Fruit fly (Drosophila melanogaster) whole organism, embryonic: Measurements from ENCODE around the gene CG1840.

ENCODE experiments used
- CG11695 ChIP-seq: fragments of 200-800 bp; sonication (Bioruptor generic); IDR thresholded peaks from 3 replicates; pipeline ENCODE4 v1.3.6; 2022; ENCODE audit warnings: missing biosample characterization, missing genetic modification characterization
- CG13424 ChIP-seq: fragments of 200-800 bp; sonication (Bioruptor generic); optimal IDR thresholded peaks from 2 replicates; lab custom pipeline; 2019; ENCODE audit warnings: missing biosample characterization, mild to moderate bottlenecking, missing genetic modification characterization, moderate library complexity
- CG17328 ChIP-seq: fragments of 200-800 bp; sonication (Bioruptor generic); IDR thresholded peaks from 2 replicates; pipeline ENCODE4 v1.3.6; 2022; ENCODE audit warnings: missing biosample characterization, missing genetic modification characterization
- CG7786 ChIP-seq: fragments of 200-800 bp; sonication (Bioruptor generic); optimal IDR thresholded peaks from 2 replicates; lab custom pipeline; 2016; ENCODE audit warnings: missing biosample characterization, missing genetic modification characterization
- CTCF ChIP-seq: fragments of 200-800 bp; sonication (Bioruptor generic); optimal IDR thresholded peaks from 2 replicates; lab custom pipeline; 2017; ENCODE audit warnings: missing biosample characterization, mild to moderate bottlenecking, missing genetic modification characterization, moderate library complexity
- CrebB ChIP-seq: fragments of 200-800 bp; sonication (Bioruptor generic); optimal IDR thresholded peaks from 3 replicates; lab custom pipeline; 2018; ENCODE audit warnings: missing biosample characterization, mild to moderate bottlenecking, missing genetic modification characterization
- Neu2 ChIP-seq: fragments of 200-800 bp; sonication (Bioruptor generic); optimal IDR thresholded peaks from 3 replicates; lab custom pipeline; 2016; ENCODE audit warnings: missing biosample characterization, missing genetic modification characterization, borderline replicate concordance
- ab ChIP-seq: fragments of 200-800 bp; sonication (Bioruptor generic); optimal IDR thresholded peaks from 2 replicates; lab custom pipeline; 2016; ENCODE audit warnings: missing biosample characterization, missing genetic modification characterization
- abd-A ChIP-seq: fragments of 200-800 bp; sonication (Bioruptor generic); optimal IDR thresholded peaks from 3 replicates; lab custom pipeline; 2019; ENCODE audit warnings: missing biosample characterization, mild to moderate bottlenecking, missing genetic modification characterization, moderate library complexity
- ewg ChIP-seq: fragments of 200-800 bp; sonication (Bioruptor generic); optimal IDR thresholded peaks from 3 replicates; lab custom pipeline; 2017; ENCODE audit warnings: mild to moderate bottlenecking, missing biosample characterization, missing genetic modification reagents, missing genetic modification characterization
- fd96Cb ChIP-seq: fragments of 200-800 bp; sonication (Bioruptor generic); optimal IDR thresholded peaks from 2 replicates; lab custom pipeline; 2018; ENCODE audit warnings: missing biosample characterization, mild to moderate bottlenecking, missing genetic modification characterization, moderate library complexity
- slbo ChIP-seq: fragments of 200-800 bp; sonication (Bioruptor generic); IDR thresholded peaks from 2 replicates; pipeline ENCODE4 v1.3.6; 2022; ENCODE audit warnings: missing biosample characterization, missing genetic modification characterization
- tap ChIP-seq: fragments of 200-800 bp; optimal IDR thresholded peaks from 3 replicates; lab custom pipeline; 2019; ENCODE audit warnings: missing biosample characterization, mild to moderate bottlenecking, missing genetic modification characterization, moderate library complexity
- zfh1 ChIP-seq: fragments of 200-800 bp; sonication (Bioruptor generic); IDR thresholded peaks from 3 replicates; pipeline ENCODE4 v1.3.6; 2022; ENCODE audit warnings: missing biosample characterization, missing genetic modification characterization

dm6 chrX:11873116-11873515 lies 15.0 kb upstream of the CG1840 start, which contains the start of gene CG15739:
- no peak for TF ChIP-seq Neu2
- TF ChIP-seq abd-A (tag; lab: Kevin White, UChicago) = no peak
- TF ChIP-seq zfh1 (GFP tag; lab: Robert Waterston, UW) = no peak
- no peak for TF ChIP-seq CrebB
- no peak for TF ChIP-seq CG13424 (tag; lab: Kevin White, UChicago)
- no peak for TF ChIP-seq CG17328 (GFP tag; lab: Robert Waterston, UW)
- no peak for TF ChIP-seq tap
- no peak for TF ChIP-seq CG11695 (GFP tag; lab: Robert Waterston, UW)
- TF ChIP-seq slbo (GFP tag; lab: Robert Waterston, UW) = no peak
- TF ChIP-seq fd96Cb (tag; lab: Kevin White, UChicago) = no peak
- TF ChIP-seq ewg (GFP tag; lab: Kevin White, UChicago) = no peak
- TF ChIP-seq CG7786 (GFP tag; lab: Kevin White, UChicago) = no peak
- no peak for TF ChIP-seq CTCF
- no peak for TF ChIP-seq ab (GFP tag; lab: Kevin White, UChicago)
